Fruit fly (Drosophila melanogaster): ENCODE results near the gene CG4440.

CG4440 gene

DNA sequence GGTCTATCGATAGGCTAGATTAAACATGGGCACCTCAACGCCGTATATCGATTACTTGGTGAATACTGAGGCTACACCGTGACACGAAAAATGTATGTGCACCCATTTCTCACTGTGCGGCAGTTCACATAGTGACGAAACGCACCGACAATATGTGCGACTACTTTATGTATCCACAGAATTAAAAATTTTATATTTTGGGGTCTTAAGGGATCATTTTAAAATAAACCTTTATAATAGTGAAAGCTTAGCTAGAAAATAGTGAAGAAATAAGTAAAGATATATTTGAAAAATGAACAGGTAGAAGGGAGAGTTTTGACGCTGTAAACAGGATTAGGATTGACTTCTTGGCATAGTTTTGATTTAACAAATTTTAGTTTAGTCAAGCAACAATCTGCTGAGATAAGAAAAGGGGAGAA lies 614 bp upstream of the CG4440 start, which contains the start of gene mRpL4 (continued):
- TF ChIP-seq CG10959 (GFP tag; IDR thresholded peaks at IDR 0.05) = no peak
- TF ChIP-seq dmrt11E (tag; optimal IDR thresholded peaks at IDR 0.05) = peak; percentile 46
- peak; percentile 46 for TF ChIP-seq Sin3A (optimal IDR thresholded peaks at IDR 0.05)
- no peak for TF ChIP-seq dan (GFP tag; IDR thresholded peaks at IDR 0.05)
- TF ChIP-seq Dbx (GFP tag; IDR thresholded peaks at IDR 0.05) = peak; percentile 66; the same call in 1 of the 3 replicates
- peak; percentile 27; the same call in 1 of the 3 replicates for TF ChIP-seq tgo (GFP tag; IDR thresholded peaks at IDR 0.05)
- TF ChIP-seq prd (optimal IDR thresholded peaks at IDR 0.05) = no peak
- peak; percentile 81; the same call in 2 of the 3 replicates for TF ChIP-seq prd (GFP tag; IDR thresholded peaks at IDR 0.05)
- peak; percentile 68 for TF ChIP-seq gro (GFP tag; optimal IDR thresholded peaks at IDR 0.05)
- peak; percentile 74 for TF ChIP-seq CG9876 (GFP tag; optimal IDR thresholded peaks at IDR 0.05)
- TF ChIP-seq usp (GFP tag; optimal IDR thresholded peaks at IDR 0.05) = no peak
- peak; percentile 62 for TF ChIP-seq Dek (tag; optimal IDR thresholded peaks at IDR 0.05)
- TF ChIP-seq CG11695 (GFP tag; IDR thresholded peaks at IDR 0.05) = 0 out of 3 replicates have a peak, but pooled peaks have one; percentile 32
- TF ChIP-seq CG12236 (GFP tag; optimal IDR thresholded peaks at IDR 0.05) = peak; percentile 2
- peak; percentile 78 for TF ChIP-seq CG32767 (GFP tag; IDR thresholded peaks at IDR 0.05)
- TF ChIP-seq Myb (GFP tag; optimal IDR thresholded peaks at IDR 0.05) = peak; percentile 55
- TF ChIP-seq Dp (GFP tag; optimal IDR thresholded peaks at IDR 0.05) = peak; percentile 48
- TF ChIP-seq NfI (GFP tag; optimal IDR thresholded peaks at IDR 0.05) = peak; percentile 69
- peak; percentile 78 for TF ChIP-seq CG12942 (GFP tag; optimal IDR thresholded peaks at IDR 0.05)
- peak; percentile 76 for TF ChIP-seq Chrac-16 (GFP tag; optimal IDR thresholded peaks at IDR 0.05)
- TF ChIP-seq dmrt99B (tag; optimal IDR thresholded peaks at IDR 0.05) = no peak
- TF ChIP-seq chm (GFP tag; IDR thresholded peaks at IDR 0.05) = peak; percentile 66; the same call in 1 of the 2 replicates
- TF ChIP-seq CG17186 (GFP tag; optimal IDR thresholded peaks at IDR 0.05) = peak; percentile 84
- TF ChIP-seq CG13894 (tag; optimal IDR thresholded peaks at IDR 0.05) = peak; percentile 59
- TF ChIP-seq CG8281 (tag; optimal IDR thresholded peaks at IDR 0.05) = no peak
- no peak for TF ChIP-seq CG12219 (GFP tag; optimal IDR thresholded peaks at IDR 0.05)
- peak; percentile 53; the same call in 1 of the 2 replicates for TF ChIP-seq E2f2 (GFP tag; IDR thresholded peaks at IDR 0.05)
- TF ChIP-seq lbe (GFP tag; optimal IDR thresholded peaks at IDR 0.05) = no peak
- peak; percentile 48 for TF ChIP-seq CG13424 (tag; optimal IDR thresholded peaks at IDR 0.05)
- TF ChIP-seq MBD-R2 (GFP tag; IDR thresholded peaks at IDR 0.05) = peak; percentile 94
- TF ChIP-seq ind (GFP tag; optimal IDR thresholded peaks at IDR 0.05) = peak; percentile 75
- TF ChIP-seq Optix (GFP tag; IDR thresholded peaks at IDR 0.05) = peak; percentile 39; the same call in 2 of the 3 replicates
- TF ChIP-seq Ptx1 (GFP tag; IDR thresholded peaks at IDR 0.05) = peak; percentile 75
- peak; percentile 2 for TF ChIP-seq grn (GFP tag; optimal IDR thresholded peaks at IDR 0.05)
- TF ChIP-seq unpg (GFP tag; optimal IDR thresholded peaks at IDR 0.05) = peak; percentile 60
- peak; percentile 83 for TF ChIP-seq CG30403 (GFP tag; optimal IDR thresholded peaks at IDR 0.05)
- TF ChIP-seq insv (GFP tag; optimal IDR thresholded peaks at IDR 0.05) = no peak
- TF ChIP-seq br (optimal IDR thresholded peaks at IDR 0.05) = no peak
- TF ChIP-seq CG2678 (tag; optimal IDR thresholded peaks at IDR 0.05) = no peak
- peak; percentile 75 for TF ChIP-seq CG9609 (GFP tag; optimal IDR thresholded peaks at IDR 0.05)
- TF ChIP-seq run (tag; optimal IDR thresholded peaks at IDR 0.05) = no peak
- TF ChIP-seq B-H2 (GFP tag; optimal IDR thresholded peaks at IDR 0.05) = peak; percentile 54
- TF ChIP-seq sqz (GFP tag; optimal IDR thresholded peaks at IDR 0.05) = no peak
- no peak for TF ChIP-seq da (GFP tag; optimal IDR thresholded peaks at IDR 0.05)
- TF ChIP-seq crp (GFP tag; optimal IDR thresholded peaks at IDR 0.05) = peak in 1 of 2 experiments; percentile 31
- TF ChIP-seq CG31365 (tag; optimal IDR thresholded peaks at IDR 0.05) = no peak
- peak; percentile 52 for TF ChIP-seq pb (GFP tag; optimal IDR thresholded peaks at IDR 0.05)
- TF ChIP-seq CG13296 (GFP tag; optimal IDR thresholded peaks at IDR 0.05) = peak; percentile 48
- no peak for TF ChIP-seq Ravus (GFP tag; IDR thresholded peaks at IDR 0.05)
- no peak for TF ChIP-seq CG11560 (tag; IDR thresholded peaks at IDR 0.05)
- TF ChIP-seq p53 (GFP tag; optimal IDR thresholded peaks at IDR 0.05) = peak; percentile 70
- no peak for TF ChIP-seq salm (tag; optimal IDR thresholded peaks at IDR 0.05)
